Fruit fly (Drosophila melanogaster) whole organism, prepupa: ENCODE measurements around the gene CG7430.
A peak's percentile ranks its signal among the peaks of the same experiment; 100 is the strongest.

Experiments
- Blimp-1 ChIP-seq: fragments of 200-800 bp; sonication (Bioruptor generic); optimal IDR thresholded peaks from 3 replicates; lab custom pipeline; 2017; ENCODE audit warnings: missing biosample characterization, missing genetic modification characterization, mild to moderate bottlenecking, moderate library complexity, missing genetic modification reagents
- CG11294 ChIP-seq: fragments of 200-800 bp; sonication (Bioruptor generic); IDR thresholded peaks from 2 replicates; pipeline ENCODE4 v1.3.6; 2022; ENCODE audit warnings: missing biosample characterization, missing genetic modification characterization
- CG11762 ChIP-seq: fragments of 200-800 bp; sonication (Bioruptor generic); optimal IDR thresholded peaks from 3 replicates; lab custom pipeline; 2016; ENCODE audit warnings: missing biosample characterization, missing genetic modification characterization; ENCODE audit not compliant: insufficient read depth
- CG11902 ChIP-seq: fragments of 200-800 bp; sonication (Bioruptor generic); optimal IDR thresholded peaks from 3 replicates; lab custom pipeline; 2016; ENCODE audit warnings: missing biosample characterization, missing genetic modification characterization
- CG15336 ChIP-seq: fragments of 200-800 bp; sonication (Bioruptor generic); IDR thresholded peaks from 2 replicates; pipeline ENCODE4 v1.3.6; 2022; ENCODE audit warnings: missing biosample characterization, missing genetic modification characterization
- CG16779 ChIP-seq: fragments of 200-800 bp; sonication (Bioruptor generic); optimal IDR thresholded peaks from 3 replicates; lab custom pipeline; 2017; ENCODE audit warnings: missing biosample characterization, mild to moderate bottlenecking, missing genetic modification characterization
- CG3032 ChIP-seq: fragments of 200-800 bp; optimal IDR thresholded peaks from 2 replicates; lab custom pipeline; 2019; ENCODE audit warnings: missing biosample characterization, mild to moderate bottlenecking, missing genetic modification characterization, moderate library complexity
- CG31627 ChIP-seq: fragments of 200-800 bp; sonication (Bioruptor generic); optimal IDR thresholded peaks from 3 replicates; lab custom pipeline; 2016; ENCODE audit warnings: missing biosample characterization, missing genetic modification characterization
- CG32006 ChIP-seq: fragments of 200-800 bp; sonication (Bioruptor generic); optimal IDR thresholded peaks from 3 replicates; lab custom pipeline; 2017; ENCODE audit warnings: missing biosample characterization, mild to moderate bottlenecking, missing genetic modification characterization
- CG3919 ChIP-seq: fragments of 200-800 bp; sonication (Bioruptor generic); optimal IDR thresholded peaks from 3 replicates; lab custom pipeline; 2016; ENCODE audit warnings: missing biosample characterization, missing genetic modification characterization
- CG6163 ChIP-seq: fragments of 200-800 bp; sonication (Bioruptor generic); IDR thresholded peaks from 3 replicates; pipeline ENCODE4 v1.3.6; 2022; ENCODE audit warnings: missing biosample characterization, missing genetic modification characterization
- CG6276 ChIP-seq: fragments of 200-800 bp; sonication (Bioruptor generic); optimal IDR thresholded peaks from 2 replicates; lab custom pipeline; 2017; ENCODE audit warnings: missing biosample characterization, mild to moderate bottlenecking, missing genetic modification characterization
- CG6808 ChIP-seq: fragments of 200-800 bp; sonication (Bioruptor generic); optimal IDR thresholded peaks from 3 replicates; lab custom pipeline; 2017; ENCODE audit warnings: missing biosample characterization, missing genetic modification characterization, mild to moderate bottlenecking, moderate library complexity, missing genetic modification reagents
- CG6854 ChIP-seq: fragments of 200-800 bp; sonication (Bioruptor generic); optimal IDR thresholded peaks from 2 replicates; lab custom pipeline; 2017; ENCODE audit warnings: missing biosample characterization, mild to moderate bottlenecking, missing genetic modification characterization
- CG7368 ChIP-seq: fragments of 200-800 bp; sonication (Bioruptor generic); optimal IDR thresholded peaks from 3 replicates; lab custom pipeline; 2016; ENCODE audit warnings: missing biosample characterization, missing genetic modification characterization
- CG8319 ChIP-seq: fragments of 200-800 bp; sonication (Bioruptor generic); optimal IDR thresholded peaks from 3 replicates; lab custom pipeline; 2016; ENCODE audit warnings: missing biosample characterization, missing genetic modification characterization
- Eip75B ChIP-seq: fragments of 200-800 bp; sonication (Bioruptor generic); optimal IDR thresholded peaks from 3 replicates; lab custom pipeline; 2016; ENCODE audit warnings: missing biosample characterization, missing genetic modification characterization
- Eip78C ChIP-seq: fragments of 200-800 bp; sonication (Bioruptor generic); peaks from one replicate; lab custom pipeline; 2016; ENCODE audit warnings: missing biosample characterization, missing genetic modification characterization
- Eip93F ChIP-seq: fragments of 200-800 bp; sonication (Bioruptor generic); optimal IDR thresholded peaks from 2 replicates; lab custom pipeline; 2016; ENCODE audit warnings: missing biosample characterization, mild to moderate bottlenecking, missing genetic modification characterization
- Ets21C ChIP-seq: fragments of 200-800 bp; sonication (Bioruptor generic); optimal IDR thresholded peaks from 3 replicates; lab custom pipeline; 2016; ENCODE audit warnings: missing biosample characterization, missing genetic modification characterization
- Gug ChIP-seq: fragments of 200-800 bp; sonication (Bioruptor generic); IDR thresholded peaks from 2 replicates; pipeline ENCODE4 v1.3.6; 2022; ENCODE audit warnings: missing biosample characterization, missing genetic modification characterization
- Hr38 ChIP-seq: sonication (Bioruptor generic); optimal IDR thresholded peaks from 2 replicates; lab custom pipeline; 2016; ENCODE audit warnings: missing biosample characterization, missing genetic modification characterization
- Hr39 ChIP-seq: fragments of 200-800 bp; sonication (Bioruptor generic); optimal IDR thresholded peaks from 2 replicates; lab custom pipeline; 2016; ENCODE audit warnings: missing biosample characterization, missing genetic modification characterization
- Lpt ChIP-seq: fragments of 200-800 bp; sonication (Bioruptor generic); optimal IDR thresholded peaks from 3 replicates; lab custom pipeline; 2016; ENCODE audit warnings: missing biosample characterization, missing genetic modification characterization
- OdsH ChIP-seq: fragments of 200-800 bp; sonication (Bioruptor generic); optimal IDR thresholded peaks from 3 replicates; lab custom pipeline; 2016; ENCODE audit warnings: missing biosample characterization, missing genetic modification characterization
- Sox14 ChIP-seq: fragments of 200-800 bp; sonication (Bioruptor generic); optimal IDR thresholded peaks from 3 replicates; lab custom pipeline; 2016; ENCODE audit warnings: missing biosample characterization, missing genetic modification characterization
- achi ChIP-seq: fragments of 200-800 bp; sonication (Bioruptor generic); optimal IDR thresholded peaks from 3 replicates; lab custom pipeline; 2016; ENCODE audit warnings: missing biosample characterization, missing genetic modification characterization
- dac ChIP-seq: fragments of 200-800 bp; sonication (Bioruptor generic); optimal IDR thresholded peaks from 2 replicates; lab custom pipeline; 2017; ENCODE audit warnings: missing biosample characterization, mild to moderate bottlenecking, missing genetic modification characterization
- eg ChIP-seq: fragments of 200-800 bp; sonication (Bioruptor generic); IDR thresholded peaks from 3 replicates; pipeline ENCODE4 v1.3.6; 2022; ENCODE audit warnings: missing biosample characterization, missing genetic modification characterization
- esn ChIP-seq: fragments of 200-800 bp; sonication (Bioruptor generic); optimal IDR thresholded peaks from 2 replicates; lab custom pipeline; 2016; ENCODE audit warnings: missing biosample characterization, mild to moderate bottlenecking, missing genetic modification characterization, moderate library complexity
- lz ChIP-seq: fragments of 200-800 bp; sonication (Bioruptor generic); optimal IDR thresholded peaks from 3 replicates; lab custom pipeline; 2016; ENCODE audit warnings: missing biosample characterization, missing genetic modification characterization
- net ChIP-seq: fragments of 200-800 bp; sonication (Bioruptor generic); optimal IDR thresholded peaks from 3 replicates; lab custom pipeline; 2016; ENCODE audit warnings: missing biosample characterization, missing genetic modification characterization
- salr ChIP-seq, 2 experiments: fragments of 200-800 bp; sonication (Bioruptor generic); optimal IDR thresholded peaks; 3 replicates each; lab custom pipeline; 2016 to 2018; ENCODE audit warnings: missing biosample characterization in 2 of 2, missing genetic modification characterization in 2 of 2, mild to moderate bottlenecking in 1 of 2
- spab ChIP-seq: fragments of 200-800 bp; sonication (Bioruptor generic); optimal IDR thresholded peaks from 2 replicates; lab custom pipeline; 2017; ENCODE audit warnings: missing biosample characterization, mild to moderate bottlenecking, missing genetic modification characterization, missing genetic modification reagents
- svp ChIP-seq: fragments of 200-800 bp; sonication (Bioruptor generic); peaks from one replicate; lab custom pipeline; 2016; ENCODE audit warnings: missing biosample characterization, missing genetic modification characterization
- topi ChIP-seq: fragments of 200-800 bp; sonication (Bioruptor generic); optimal IDR thresholded peaks from 3 replicates; lab custom pipeline; 2016; ENCODE audit warnings: missing biosample characterization, missing genetic modification characterization
- vri ChIP-seq: fragments of 200-800 bp; sonication (Bioruptor generic); optimal IDR thresholded peaks from 3 replicates; lab custom pipeline; 2016; ENCODE audit warnings: missing biosample characterization, mild to moderate bottlenecking, missing genetic modification characterization

Gene CG7430

dm6 chr3L:17841085-17841606, 5.6 kb upstream of the CG7430 start, which contains the start of gene CG5577 (continued):
- TF ChIP-seq CG32006 (GFP tag; lab: Kevin White, UChicago) = no peak
- no peak for TF ChIP-seq Eip75B
- TF ChIP-seq lz (GFP tag; lab: Kevin White, UChicago) = no peak
- no peak for TF ChIP-seq CG6276 (GFP tag; lab: Kevin White, UChicago)
- no peak; the same call in 1 of the 3 replicates for TF ChIP-seq CG6163 (GFP tag; lab: Robert Waterston, UW)
- TF ChIP-seq dac = no peak
- no peak for TF ChIP-seq CG6808 (GFP tag; lab: Kevin White, UChicago)

- TF ChIP-seq svp (peak; percentile 72), achi (GFP tag; lab: Kevin White, UChicago) (peak; percentile 98), Sox14 (peak; percentile 14), Eip78C (GFP tag; lab: Kevin White, UChicago) (peak; percentile 56), CG3032 (tag; lab: Kevin White, UChicago) (peak; percentile 74), CG32006 (GFP tag; lab: Kevin White, UChicago) (peak; percentile 28), dac (no peak), esn (GFP tag; lab: Kevin White, UChicago) (peak; percentile 16), Hr39 (GFP tag; lab: Kevin White, UChicago) (no peak), eg (GFP tag; lab: Robert Waterston, UW) (peak; percentile 33; the same call in 1 of the 3 replicates)
These were observed 3.6 kb upstream of the CG7430 start, which contains the start of gene CG5567 for dm6 chr3L:17842892-17843703. Gene CG5567 (minus strand): TSS chr3L:17843544.

- TF ChIP-seq vri (GFP tag; lab: Kevin White, UChicago) (peak; percentile 87), CG6808 (GFP tag; lab: Kevin White, UChicago) (no peak), CG31627 (peak; percentile 0), Ets21C (GFP tag; lab: Kevin White, UChicago) (no peak), esn (GFP tag; lab: Kevin White, UChicago) (peak; percentile 15), CG11902 (GFP tag; lab: Kevin White, UChicago) (no peak), Eip78C (GFP tag; lab: Kevin White, UChicago) (peak; percentile 46)
These were observed 253 bp downstream of the CG7430 start for dm6 chr3L:17846982-17847355.

DNA sequence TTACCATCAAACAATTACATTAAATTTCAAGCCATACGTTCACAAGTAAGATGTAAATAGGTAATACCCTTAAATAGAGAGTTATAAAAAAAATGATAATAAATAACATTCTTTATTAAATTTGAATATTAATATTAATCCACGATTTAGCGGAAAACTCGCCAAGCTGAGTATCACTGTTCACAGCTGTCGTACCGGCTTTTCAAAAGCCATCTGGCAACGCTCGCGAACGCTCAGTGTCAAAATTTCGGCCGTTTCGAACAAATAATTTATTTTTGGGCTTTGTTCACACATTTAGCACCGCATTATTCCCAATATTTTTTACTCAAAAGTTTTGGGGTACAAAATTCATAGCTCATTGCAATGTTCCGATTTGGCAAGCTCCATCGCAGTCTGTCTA, 2.8 kb downstream of the CG7430 start, which contains the start of gene TrpRS-m:
Gene TrpRS-m, plus strand, starts transcription at position 211 of the 400 bp plus-strand sequence.
- TF ChIP-seq Eip78C (GFP tag; lab: Kevin White, UChicago) (peak; percentile 32), Eip93F (peak; percentile 9), Sox14 (peak; percentile 6), CG11294 (GFP tag; lab: Robert Waterston, UW) (no peak), esn (GFP tag; lab: Kevin White, UChicago) (peak; percentile 6), achi (GFP tag; lab: Kevin White, UChicago) (peak; percentile 81)
- TF ChIP-seq, all 60 proteins: peak for 5

DNA sequence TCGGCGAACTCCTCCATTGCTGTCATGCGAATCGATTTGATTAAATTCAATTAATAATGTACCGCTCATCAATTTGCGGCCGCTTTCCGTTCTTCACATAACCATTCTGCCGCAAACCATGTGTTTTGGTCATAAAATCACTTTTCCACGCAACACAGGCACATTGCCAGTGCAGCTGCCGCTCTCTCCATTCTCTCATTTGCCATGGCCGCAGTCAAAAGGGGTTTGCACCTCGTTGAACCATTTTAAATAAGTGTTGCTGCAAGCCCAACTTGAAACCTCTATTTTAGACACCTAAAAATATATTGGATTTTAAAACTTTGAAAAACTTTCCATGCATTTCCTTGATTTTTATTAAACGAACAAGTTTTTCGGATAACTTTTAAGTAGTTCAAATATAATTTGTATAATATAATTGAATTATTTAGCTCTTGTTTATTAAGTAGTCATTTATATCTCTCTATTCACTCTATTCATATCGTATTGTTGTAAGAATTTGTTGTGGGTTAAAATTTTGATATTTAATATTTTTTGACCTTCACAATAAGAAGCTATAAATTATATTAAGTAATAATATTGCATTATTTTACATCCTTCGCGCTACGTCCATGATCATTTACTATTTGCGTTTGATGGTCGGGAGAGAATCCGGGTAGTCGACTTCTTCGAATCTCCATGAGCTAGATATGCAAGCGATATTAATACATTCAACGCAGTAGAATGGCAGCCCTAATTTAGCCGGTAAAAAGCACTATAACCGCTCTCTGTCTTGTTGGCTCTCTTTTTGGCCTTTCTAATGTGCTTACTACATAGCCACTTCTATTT, 10.2 kb downstream of the CG7430 start, which contains the start of gene CG5535:
Gene CG5535, minus strand, starts transcription at position 140 of the 825 bp plus-strand sequence.
- TF ChIP-seq CG6276 (GFP tag; lab: Kevin White, UChicago) = peak; percentile 91
- peak; percentile 32 for TF ChIP-seq topi (GFP tag; lab: Kevin White, UChicago)
- peak; percentile 37 for TF ChIP-seq CG31627
- peak; percentile 58 for TF ChIP-seq Lpt
- peak; percentile 74 for TF ChIP-seq CG16779 (tag; lab: Kevin White, UChicago)
- TF ChIP-seq salr (GFP tag; optimal IDR thresholded peaks at IDR 0.05; lab: Kevin White, UChicago) = peak in 1 of 2 experiments; percentile 98
- TF ChIP-seq Gug = peak; percentile 35
- TF ChIP-seq CG7368 = peak; percentile 47
- TF ChIP-seq CG32006 (GFP tag; lab: Kevin White, UChicago) = peak; percentile 96
- TF ChIP-seq Hr38 = no peak
- TF ChIP-seq Sox14 = peak; percentile 41
- peak; percentile 77 for TF ChIP-seq spab (GFP tag; lab: Kevin White, UChicago)
- TF ChIP-seq CG6808 (GFP tag; lab: Kevin White, UChicago) = peak; percentile 88
- peak; percentile 20 for TF ChIP-seq Eip75B
- TF ChIP-seq lz (GFP tag; lab: Kevin White, UChicago) = peak; percentile 29
- TF ChIP-seq CG11762 (GFP tag; lab: Kevin White, UChicago) = peak; percentile 47
- peak; percentile 68 for TF ChIP-seq CG3919 (GFP tag; lab: Kevin White, UChicago)
- peak; percentile 74 for TF ChIP-seq OdsH (GFP tag; lab: Kevin White, UChicago)
- TF ChIP-seq net = peak; percentile 79
- TF ChIP-seq CG6854 (GFP tag; lab: Kevin White, UChicago) = no peak
- TF ChIP-seq CG15336 (GFP tag; lab: Robert Waterston, UW) = peak; percentile 44
- peak; percentile 20 for TF ChIP-seq CG8319 (GFP tag; lab: Kevin White, UChicago)
- TF ChIP-seq Blimp-1 (GFP tag; lab: Kevin White, UChicago) = no peak
